Fruit fly (Drosophila melanogaster) whole organism, embryonic: ENCODE results near the gene RfC4.

ENCODE experiments used
- Awh ChIP-seq: fragments of 200-800 bp; sonication (Bioruptor generic); IDR thresholded peaks from 2 replicates; pipeline ENCODE4, ENCODE4 v1.3.6; 2022; ENCODE audit warnings: missing biosample characterization, missing genetic modification characterization
- B-H2 ChIP-seq: fragments of 200-800 bp; sonication (Bioruptor generic); optimal IDR thresholded peaks from 2 replicates; lab custom pipeline; 2018; ENCODE audit warnings: missing biosample characterization, mild to moderate bottlenecking, missing genetic modification characterization
- CG11695 ChIP-seq: fragments of 200-800 bp; sonication (Bioruptor generic); IDR thresholded peaks from 3 replicates; pipeline ENCODE4 v1.3.6; 2022; ENCODE audit warnings: missing biosample characterization, missing genetic modification characterization
- CG12104 ChIP-seq: fragments of 200-800 bp; sonication (Bioruptor generic); optimal IDR thresholded peaks from 3 replicates; lab custom pipeline; 2016; ENCODE audit warnings: missing biosample characterization, missing genetic modification characterization
- CG15073 ChIP-seq: fragments of 200-800 bp; sonication (Bioruptor generic); optimal IDR thresholded peaks from 2 replicates; lab custom pipeline; 2016; ENCODE audit warnings: missing biosample characterization, missing genetic modification characterization
- CG15269 ChIP-seq: fragments of 200-800 bp; sonication (Bioruptor generic); optimal IDR thresholded peaks from 2 replicates; lab custom pipeline; 2018; ENCODE audit warnings: missing biosample characterization, mild to moderate bottlenecking, missing genetic modification characterization, moderate library complexity
- CG1603 ChIP-seq: fragments of 200-800 bp; sonication (Bioruptor generic); optimal IDR thresholded peaks from 2 replicates; lab custom pipeline; 2019; ENCODE audit warnings: missing biosample characterization, mild to moderate bottlenecking, missing genetic modification characterization, moderate library complexity
- CG18599 ChIP-seq: fragments of 200-800 bp; sonication (Bioruptor generic); optimal IDR thresholded peaks from 3 replicates; lab custom pipeline; 2017; ENCODE audit warnings: missing biosample characterization, missing genetic modification characterization, mild to moderate bottlenecking, moderate library complexity, missing genetic modification reagents
- CG2199 ChIP-seq: fragments of 200-800 bp; sonication (Bioruptor generic); IDR thresholded peaks from 3 replicates; pipeline ENCODE4 v1.3.6; 2022; ENCODE audit warnings: missing biosample characterization, missing genetic modification characterization
- CG30403 ChIP-seq: fragments of 200-800 bp; sonication (Bioruptor generic); optimal IDR thresholded peaks from 3 replicates; lab custom pipeline; 2016; ENCODE audit warnings: missing biosample characterization, missing genetic modification characterization
- CG3995 ChIP-seq: fragments of 200-800 bp; sonication (Bioruptor generic); optimal IDR thresholded peaks from 3 replicates; lab custom pipeline; 2016; ENCODE audit warnings: missing biosample characterization, missing genetic modification characterization
- CG4282 ChIP-seq: fragments of 200-800 bp; sonication (Bioruptor generic); optimal IDR thresholded peaks from 2 replicates; lab custom pipeline; 2016; ENCODE audit warnings: missing biosample characterization, missing genetic modification characterization
- CG6791 ChIP-seq: fragments of 200-800 bp; sonication (Bioruptor generic); IDR thresholded peaks from 3 replicates; pipeline ENCODE4 v1.3.6; 2022; ENCODE audit warnings: missing biosample characterization, missing genetic modification characterization; ENCODE audit not compliant: partially characterized antibody
- CG7357 ChIP-seq: fragments of 200-800 bp; sonication (Bioruptor generic); IDR thresholded peaks from 3 replicates; pipeline ENCODE4 v1.3.6; 2022; ENCODE audit warnings: missing biosample characterization, missing genetic modification characterization
- CG7745 ChIP-seq: fragments of 200-800 bp; sonication (Bioruptor generic); optimal IDR thresholded peaks from 2 replicates; lab custom pipeline; 2018; ENCODE audit warnings: missing biosample characterization, mild to moderate bottlenecking, missing genetic modification characterization, moderate library complexity
- CHES-1-like ChIP-seq: fragments of 200-800 bp; sonication (Bioruptor generic); optimal IDR thresholded peaks from 2 replicates; lab custom pipeline; 2016; ENCODE audit warnings: missing biosample characterization, missing genetic modification characterization
- CoRest ChIP-seq: fragments of 200-800 bp; sonication (Bioruptor generic); optimal IDR thresholded peaks from 3 replicates; lab custom pipeline; 2018; ENCODE audit warnings: missing biosample characterization, mild to moderate bottlenecking, missing genetic modification characterization, moderate library complexity
- Dip3 ChIP-seq: fragments of 200-800 bp; sonication (Bioruptor generic); optimal IDR thresholded peaks from 3 replicates; lab custom pipeline; 2016; ENCODE audit warnings: missing biosample characterization, missing genetic modification characterization
- Dp ChIP-seq: fragments of 200-800 bp; sonication (Bioruptor generic); optimal IDR thresholded peaks from 2 replicates; lab custom pipeline; 2018; ENCODE audit warnings: missing biosample characterization, mild to moderate bottlenecking, missing genetic modification characterization, moderate library complexity
- GATAe ChIP-seq: fragments of 200-800 bp; sonication (Bioruptor generic); conservative IDR thresholded peaks from 2 replicates; pipeline ENCODE4 v1.3.6; 2022; ENCODE audit warnings: missing biosample characterization, missing genetic modification characterization
- H15 ChIP-seq: fragments of 200-800 bp; sonication (Bioruptor generic); IDR thresholded peaks from 3 replicates; pipeline ENCODE4 v1.3.6; 2022; ENCODE audit warnings: missing biosample characterization, missing genetic modification characterization
- H2.0 ChIP-seq: fragments of 200-800 bp; sonication (Bioruptor generic); IDR thresholded peaks from 2 replicates; pipeline ENCODE4 v1.3.6; 2022; ENCODE audit warnings: missing biosample characterization, missing genetic modification characterization
- HmgD ChIP-seq: fragments of 200-800 bp; sonication (Bioruptor generic); optimal IDR thresholded peaks from 3 replicates; lab custom pipeline; 2016; ENCODE audit warnings: missing biosample characterization, missing genetic modification characterization
- Lim3 ChIP-seq: fragments of 200-800 bp; sonication (Bioruptor generic); IDR thresholded peaks from 2 replicates; pipeline ENCODE4 v1.3.6; 2022; ENCODE audit warnings: missing biosample characterization, missing genetic modification characterization
- Oaz ChIP-seq: fragments of 200-800 bp; sonication (Bioruptor generic); IDR thresholded peaks from 2 replicates; pipeline ENCODE4 v1.3.6; 2022; ENCODE audit warnings: missing biosample characterization, missing genetic modification characterization
- Oli ChIP-seq: fragments of 200-800 bp; sonication (Bioruptor generic); optimal IDR thresholded peaks from 2 replicates; lab custom pipeline; 2018; ENCODE audit warnings: missing biosample characterization, mild to moderate bottlenecking, missing genetic modification characterization, moderate library complexity
- Pdp1 ChIP-seq, 2 experiments: fragments of 200-800 bp; sonication (Bioruptor generic); optimal IDR thresholded peaks; 3 replicates each; lab custom pipeline; 2016; ENCODE audit warnings: missing biosample characterization in 2 of 2, missing genetic modification characterization in 2 of 2, mild to moderate bottlenecking in 1 of 2, moderate library complexity in 1 of 2
- Six4 ChIP-seq: fragments of 200-800 bp; sonication (Bioruptor generic); optimal IDR thresholded peaks from 2 replicates; lab custom pipeline; 2016; ENCODE audit warnings: missing biosample characterization, missing genetic modification characterization
- Taf1 ChIP-seq: fragments of 200-800 bp; sonication (Bioruptor generic); IDR thresholded peaks from 2 replicates; pipeline ENCODE4 v1.3.6; 2022; ENCODE audit warnings: missing biosample characterization, missing genetic modification characterization
- abd-A ChIP-seq: fragments of 200-800 bp; sonication (Bioruptor generic); optimal IDR thresholded peaks from 3 replicates; lab custom pipeline; 2019; ENCODE audit warnings: missing biosample characterization, mild to moderate bottlenecking, missing genetic modification characterization, moderate library complexity
- al ChIP-seq: fragments of 200-800 bp; sonication (Bioruptor generic); IDR thresholded peaks from 2 replicates; pipeline ENCODE4 v1.3.6; 2022; ENCODE audit warnings: missing biosample characterization, missing genetic modification characterization
- aop ChIP-seq: fragments of 200-800 bp; sonication (Bioruptor generic); IDR thresholded peaks from 2 replicates; pipeline ENCODE4 v1.3.6; 2022; ENCODE audit warnings: missing biosample characterization, missing genetic modification characterization
- ap ChIP-seq: fragments of 200-800 bp; sonication (Bioruptor generic); IDR thresholded peaks from 2 replicates; pipeline ENCODE4 v1.3.6; 2022; ENCODE audit warnings: missing biosample characterization, missing genetic modification characterization
- ase ChIP-seq: fragments of 200-800 bp; sonication (Bioruptor generic); IDR thresholded peaks from 3 replicates; pipeline ENCODE4 v1.3.6; 2022; ENCODE audit warnings: missing biosample characterization, missing genetic modification characterization
- az2 ChIP-seq: fragments of 200-800 bp; sonication (Bioruptor generic); optimal IDR thresholded peaks from 3 replicates; lab custom pipeline; 2016; ENCODE audit warnings: missing biosample characterization, missing genetic modification characterization
- bcd ChIP-seq: fragments of 200-800 bp; sonication (Bioruptor generic); optimal IDR thresholded peaks from 2 replicates; lab custom pipeline; 2017; ENCODE audit warnings: missing biosample characterization, mild to moderate bottlenecking, missing genetic modification characterization
- bigmax ChIP-seq: fragments of 200-800 bp; sonication (Bioruptor generic); optimal IDR thresholded peaks from 2 replicates; lab custom pipeline; 2018; ENCODE audit warnings: missing biosample characterization, mild to moderate bottlenecking, missing genetic modification characterization
- chinmo ChIP-seq: fragments of 200-800 bp; sonication (Bioruptor generic); IDR thresholded peaks from 4 replicates; pipeline ENCODE4 v1.3.6; 2022; ENCODE audit warnings: missing biosample characterization, missing genetic modification characterization; ENCODE audit not compliant: partially characterized antibody
- ftz-f1 ChIP-seq: fragments of 200-800 bp; sonication (Bioruptor generic); optimal IDR thresholded peaks from 2 replicates; lab custom pipeline; 2016; ENCODE audit warnings: missing biosample characterization, missing genetic modification characterization
- jing ChIP-seq: fragments of 200-800 bp; sonication (Bioruptor generic); optimal IDR thresholded peaks from 2 replicates; lab custom pipeline; 2018; ENCODE audit warnings: missing biosample characterization, mild to moderate bottlenecking, missing genetic modification characterization
- kay ChIP-seq: fragments of 200-800 bp; sonication (Bioruptor generic); optimal IDR thresholded peaks from 2 replicates; lab custom pipeline; 2016; ENCODE audit warnings: missing biosample characterization, missing genetic modification characterization
- mam ChIP-seq: fragments of 200-800 bp; sonication (Bioruptor generic); optimal IDR thresholded peaks from 3 replicates; lab custom pipeline; 2016; ENCODE audit warnings: missing biosample characterization, missing genetic modification characterization
- mirr ChIP-seq: fragments of 200-800 bp; sonication (Bioruptor generic); optimal IDR thresholded peaks from 3 replicates; lab custom pipeline; 2018; ENCODE audit warnings: missing biosample characterization, mild to moderate bottlenecking, missing genetic modification characterization
- org-1 ChIP-seq: fragments of 200-800 bp; sonication (Bioruptor generic); optimal IDR thresholded peaks from 2 replicates; lab custom pipeline; 2017; ENCODE audit warnings: missing biosample characterization, missing genetic modification characterization
- phol ChIP-seq: fragments of 200-800 bp; sonication (Bioruptor generic); optimal IDR thresholded peaks from 3 replicates; lab custom pipeline; 2018; ENCODE audit warnings: missing biosample characterization, mild to moderate bottlenecking, missing genetic modification characterization, moderate library complexity
- pita ChIP-seq: fragments of 200-800 bp; sonication (Bioruptor generic); optimal IDR thresholded peaks from 2 replicates; lab custom pipeline; 2017; ENCODE audit warnings: missing biosample characterization, mild to moderate bottlenecking, missing genetic modification characterization
- sens ChIP-seq: fragments of 200-800 bp; sonication (Bioruptor generic); peaks from one replicate; lab custom pipeline; 2016; ENCODE audit warnings: missing biosample characterization, missing genetic modification characterization
- tll ChIP-seq, 2 experiments: fragments of 200-800 bp in 1 of 2; fragments of >200 bp in 1 of 2; sonication (Bioruptor generic) in 1 of 2; optimal IDR thresholded peaks; 2 replicates each; lab custom pipeline; 2017 to 2019; ENCODE audit warnings: missing biosample characterization in 2 of 2, missing genetic modification characterization in 2 of 2, mild to moderate bottlenecking in 1 of 2, moderate library complexity in 1 of 2
- tna ChIP-seq: fragments of 200-800 bp; sonication (Bioruptor generic); IDR thresholded peaks from 2 replicates; pipeline ENCODE4 v1.3.6; 2022; ENCODE audit warnings: missing biosample characterization, missing genetic modification characterization; ENCODE audit not compliant: partially characterized antibody
- wdn ChIP-seq: fragments of 200-800 bp; sonication (Bioruptor generic); IDR thresholded peaks from 2 replicates; pipeline ENCODE4 v1.3.6; 2022; ENCODE audit warnings: missing biosample characterization, missing genetic modification characterization

RfC4 gene

DNA sequence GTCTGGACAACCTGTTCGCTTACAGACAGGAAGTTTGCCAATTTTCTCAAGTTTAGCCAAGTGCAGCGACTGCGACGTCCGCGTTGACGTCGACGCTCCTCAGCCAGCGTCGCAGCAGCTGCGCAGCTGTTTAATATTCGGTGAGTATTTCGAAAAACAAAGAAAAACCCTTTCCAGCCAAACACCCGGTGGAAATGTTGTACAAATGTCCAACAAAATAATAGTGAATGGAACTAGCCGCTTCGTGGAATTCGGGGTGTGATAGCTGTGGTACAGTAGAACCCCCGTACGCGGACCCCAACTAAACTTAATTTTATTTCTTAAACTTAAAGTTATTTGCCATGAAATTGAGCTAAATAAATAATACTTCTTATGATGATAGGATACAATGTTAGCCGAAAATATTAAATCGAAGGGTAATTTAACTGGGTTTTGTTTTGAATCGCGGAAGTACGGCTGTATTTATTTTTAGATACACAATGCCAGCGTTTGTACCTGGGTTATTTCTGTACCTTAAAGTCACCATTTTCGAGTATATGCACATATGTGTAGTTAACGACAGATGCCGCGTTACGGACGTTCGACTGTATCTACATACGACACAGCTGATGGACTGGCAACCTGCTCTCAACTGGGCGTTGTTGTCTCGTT is 26.9 kb downstream of the RfC4 start (continued):
- TF ChIP-seq kay (GFP tag; lab: Kevin White, UChicago), result peak; percentile 68
- peak; percentile 85 for TF ChIP-seq CG15269 (tag; lab: Kevin White, UChicago)
- peak; percentile 76 for TF ChIP-seq bcd (GFP tag; lab: Kevin White, UChicago)
- TF ChIP-seq tll (GFP tag; optimal IDR thresholded peaks at IDR 0.05; lab: Kevin White, UChicago), result peak in 1 of 2 experiments; percentile 54
- TF ChIP-seq aop (GFP tag; lab: Robert Waterston, UW), result no peak
- TF ChIP-seq ap, result no peak
- TF ChIP-seq az2, result peak; percentile 76
- TF ChIP-seq CoRest (tag; lab: Kevin White, UChicago), result peak; percentile 87
- no peak for TF ChIP-seq HmgD (GFP tag; lab: Kevin White, UChicago)
- TF ChIP-seq Oaz (GFP tag; lab: Robert Waterston, UW), result no peak
- no peak for TF ChIP-seq CG7745 (tag; lab: Kevin White, UChicago)
- TF ChIP-seq pita, result no peak
- TF ChIP-seq CG7357 (GFP tag; lab: Robert Waterston, UW), result peak; percentile 46; the same call in 2 of the 3 replicates
- peak; percentile 79 for TF ChIP-seq CG30403
- TF ChIP-seq al, result 0 out of 2 replicates have a peak, but pooled peaks have one; percentile 18
- no peak for TF ChIP-seq mirr (GFP tag; lab: Kevin White, UChicago)
- peak; percentile 33; the same call in 1 of the 2 replicates for TF ChIP-seq H2.0 (GFP tag; lab: Robert Waterston, UW)
- TF ChIP-seq Dp, result no peak
- no peak; the same call in 1 of the 2 replicates for TF ChIP-seq Lim3 (GFP tag; lab: Robert Waterston, UW)
- TF ChIP-seq CG1603 (tag; lab: Kevin White, UChicago), result peak; percentile 54
- TF ChIP-seq CG6791 (GFP tag; lab: Robert Waterston, UW), result no peak
- peak; percentile 38 for TF ChIP-seq CHES-1-like
- 0 out of 3 replicates have a peak, but pooled peaks have one; percentile 28 for TF ChIP-seq H15 (GFP tag; lab: Robert Waterston, UW)
- TF ChIP-seq Six4 (GFP tag; lab: Kevin White, UChicago), result peak; percentile 9
- TF ChIP-seq abd-A (tag; lab: Kevin White, UChicago), result no peak
- no peak for TF ChIP-seq bigmax (GFP tag; lab: Kevin White, UChicago)
- no peak for TF ChIP-seq jing
- peak; percentile 82 for TF ChIP-seq CG12104 (GFP tag; lab: Kevin White, UChicago)
- TF ChIP-seq Dip3, result peak; percentile 61
- TF ChIP-seq Awh, result no peak
- TF ChIP-seq Oli, result peak; percentile 83
- TF ChIP-seq wdn (GFP tag; lab: Robert Waterston, UW), result peak; percentile 63
- TF ChIP-seq GATAe (GFP tag; lab: Robert Waterston, UW), result no peak
- TF ChIP-seq tna (GFP tag; lab: Robert Waterston, UW), result no peak
- peak; percentile 74 for TF ChIP-seq CG18599 (GFP tag; lab: Kevin White, UChicago)
- peak; percentile 71 for TF ChIP-seq mam
- 0 out of 2 replicates have a peak, but pooled peaks have one; percentile 18 for TF ChIP-seq Taf1 (GFP tag; lab: Robert Waterston, UW)
- no peak for TF ChIP-seq CG2199
- no peak for TF ChIP-seq B-H2 (GFP tag; lab: Kevin White, UChicago)
- no peak for TF ChIP-seq CG15073 (GFP tag; lab: Kevin White, UChicago)
- TF ChIP-seq Pdp1 (GFP tag; optimal IDR thresholded peaks at IDR 0.05; lab: Kevin White, UChicago), result peak; percentile 53 to 80
- peak; percentile 83 for TF ChIP-seq CG11695 (GFP tag; lab: Robert Waterston, UW)
- TF ChIP-seq CG3995 (GFP tag; lab: Kevin White, UChicago), result peak; percentile 24
- peak; percentile 81 for TF ChIP-seq phol
- no peak for TF ChIP-seq ase (GFP tag; lab: Robert Waterston, UW)
- TF ChIP-seq sens (GFP tag; lab: Kevin White, UChicago), result peak; percentile 97
- TF ChIP-seq chinmo (GFP tag; lab: Robert Waterston, UW), result no peak
- peak; percentile 67 for TF ChIP-seq org-1
- TF ChIP-seq CG4282 (GFP tag; lab: Kevin White, UChicago), result no peak
- no peak for TF ChIP-seq ftz-f1
